Fruit fly (Drosophila melanogaster) ovary, adult (tissue): ENCODE measurements around the gene CG13380.

Experiments
- CG17801 ChIP-seq: fragments of 200-800 bp; optimal IDR thresholded peaks from 2 replicates; lab custom pipeline; 2019; ENCODE audit warnings: missing biosample characterization, mild to moderate bottlenecking, missing genetic modification characterization, moderate library complexity; ENCODE audit not compliant: partially characterized antibody

CG13380 gene

dm6 chr3L:18627657-18628455, 10.1 kb upstream of the CG13380 start:
- TF ChIP-seq CG17801 (GFP tag; lab: Kevin White, UChicago), result no peak

dm6 chr3L:18626451-18627079, 8.8 kb upstream of the CG13380 start:
- TF ChIP-seq CG17801 (GFP tag; lab: Kevin White, UChicago), result no peak

dm6 chr3L:18625786-18626185, 8.0 kb upstream of the CG13380 start, which contains the start of gene MYPT-75D:
TSS of gene MYPT-75D (plus strand) at chr3L:18625959.
- peak; percentile 57 for TF ChIP-seq CG17801 (GFP tag; lab: Kevin White, UChicago)

dm6 chr3L:18622422-18622739, 4.6 kb upstream of the CG13380 start, which contains the start of gene bora:
TSS of gene bora (plus strand) at chr3L:18622692.
- TF ChIP-seq CG17801 (GFP tag; lab: Kevin White, UChicago), result no peak

dm6 chr3L:18621735-18622421, 4.1 kb upstream of the CG13380 start, which contains the start of gene not:
TSS of gene not (minus strand) at chr3L:18622129.
- TF ChIP-seq CG17801 (GFP tag; lab: Kevin White, UChicago), result no peak

- no peak for TF ChIP-seq CG17801 (GFP tag; lab: Kevin White, UChicago)
Observed at dm6 chr3L:18620988-18621734, 3.4 kb upstream of the CG13380 start.

- TF ChIP-seq CG17801 (GFP tag; lab: Kevin White, UChicago), result no peak
Observed at dm6 chr3L:18611600-18611999, 6.1 kb downstream of the CG13380 start, which contains the start of gene CG32199. TSS of gene CG32199 (plus strand) at chr3L:18611900.

dm6 chr3L:18609320-18609719, 8.4 kb downstream of the CG13380 start, which contains the start of gene CG32201:
TSS of gene CG32201 (plus strand) at chr3L:18609620.
- no peak for TF ChIP-seq CG17801 (GFP tag; lab: Kevin White, UChicago)

dm6 chr3L:18607162-18607561, 10.6 kb downstream of the CG13380 start, which contains the start of gene CG18231:
TSS of gene CG18231 (plus strand) at chr3L:18607462.
- no peak for TF ChIP-seq CG17801 (GFP tag; lab: Kevin White, UChicago)

- no peak for TF ChIP-seq CG17801 (GFP tag; lab: Kevin White, UChicago)
Observed at dm6 chr3L:18605172-18605571, 12.6 kb downstream of the CG13380 start, which contains the start of gene CG18233. TSS of gene CG18233 (plus strand) at chr3L:18605472.

- no peak for TF ChIP-seq CG17801 (GFP tag; lab: Kevin White, UChicago)
Observed at dm6 chr3L:18603125-18603524, 14.6 kb downstream of the CG13380 start, which contains the start of gene CG18234. TSS of gene CG18234 (plus strand) at chr3L:18603425.

dm6 chr3L:18593671-18594070, 24.1 kb downstream of the CG13380 start, which contains the start of gene term:
TSS of gene term (minus strand) at chr3L:18593771.
- no peak for TF ChIP-seq CG17801 (GFP tag; lab: Kevin White, UChicago)

dm6 chr3L:18588387-18588786, 29.4 kb downstream of the CG13380 start, which contains the start of gene CG7271:
TSS of gene CG7271 (plus strand) at chr3L:18588759.
- TF ChIP-seq CG17801 (GFP tag; lab: Kevin White, UChicago), result no peak

- TF ChIP-seq CG17801 (GFP tag; lab: Kevin White, UChicago), result no peak
Observed at dm6 chr3L:18559958-18560357, 57.8 kb downstream of the CG13380 start, which contains the start of gene AstC-R1. TSS of gene AstC-R1 (plus strand) at chr3L:18560258.
